Worm (Caenorhabditis elegans): Measurements from ENCODE around the gene M18.6.
A peak's percentile ranks its signal among the peaks of the same experiment; 100 is the strongest.

Gene M18.6

ce11 chrIV:12126740-12127472 lies 5.8 kb downstream of the M18.6 start:
- TF ChIP-seq lsy-2 (tag; optimal IDR thresholded peaks at IDR 0.05) (peak in 1 of 2 experiments; percentile 22), nhr-111 (GFP tag; optimal IDR thresholded peaks at IDR 0.05) (no peak), aha-1 (tag) (peak; percentile 1), nhr-77 (tag; optimal IDR thresholded peaks at IDR 0.05) (no peak), lin-29 (GFP tag; IDR thresholded peaks at IDR 0.05) (no peak), Y105C5A.15 (GFP tag; IDR thresholded peaks at IDR 0.05) (no peak)

ce11 chrIV:12127838-12128237 lies 6.7 kb downstream of the M18.6 start:
- 0 out of 2 replicates have a peak, but pooled peaks have one; percentile 12 for TF ChIP-seq hmg-1.1 (GFP tag; IDR thresholded peaks at IDR 0.05)
- no peak for TF ChIP-seq pha-4 (GFP tag; IDR thresholded peaks at IDR 0.05)
- peak; percentile 12 for TF ChIP-seq pha-4 (tag; optimal IDR thresholded peaks at IDR 0.05)
- peak in 1 of 2 experiments; percentile 30 for TF ChIP-seq lsy-2 (tag; optimal IDR thresholded peaks at IDR 0.05)
- TF ChIP-seq snpc-4 (tag; optimal IDR thresholded peaks at IDR 0.05): no peak
- peak; percentile 12 for TF ChIP-seq hlh-11 (tag; optimal IDR thresholded peaks at IDR 0.05)
- no peak for TF ChIP-seq dpl-1 (GFP tag; optimal IDR thresholded peaks at IDR 0.05)

ce11 chrIV:12128708-12129107 lies 7.6 kb downstream of the M18.6 start:
- TF ChIP-seq duxl-1 (tag; optimal IDR thresholded peaks at IDR 0.05; ENCODE audit: poor library complexity) (no peak), nhr-28 (tag; optimal IDR thresholded peaks at IDR 0.05) (peak; percentile 15), madf-5 (GFP tag; IDR thresholded peaks at IDR 0.05) (no peak), attf-4 (tag; optimal IDR thresholded peaks at IDR 0.05) (no peak), dmd-6 (GFP tag; IDR thresholded peaks at IDR 0.05) (peak; percentile 30; the same call in 1 of the 2 replicates), fos-1 (tag; optimal IDR thresholded peaks at IDR 0.05) (no peak), unc-62 (GFP tag; optimal IDR thresholded peaks at IDR 0.05 in 1 of 2) (no peak), unc-62 (tag; optimal IDR thresholded peaks at IDR 0.05) (no peak), nhr-41 (GFP tag; IDR thresholded peaks at IDR 0.05) (no peak), F44E2.7 (GFP tag; IDR thresholded peaks at IDR 0.05) (no peak), dmd-8 (GFP tag; IDR thresholded peaks at IDR 0.05) (no peak), daf-12 (tag; optimal IDR thresholded peaks at IDR 0.05) (no peak), zfp-2 (tag; optimal IDR thresholded peaks at IDR 0.05) (no peak), tag-97 (GFP tag; IDR thresholded peaks at IDR 0.05) (no peak), lsy-2 (tag; optimal IDR thresholded peaks at IDR 0.05) (peak in 1 of 2 experiments; percentile 12), pqm-1 (tag; optimal IDR thresholded peaks at IDR 0.05) (peak; percentile 86), daf-19 (GFP tag; conservative IDR thresholded peaks at IDR 0.05) (no peak), daf-16 (GFP tag; optimal IDR thresholded peaks at IDR 0.05) (no peak), daf-16 (tag; optimal IDR thresholded peaks at IDR 0.05) (peak; percentile 29), dve-1 (tag; optimal IDR thresholded peaks at IDR 0.05; ENCODE audit: insufficient read depth) (peak; percentile 27), egl-27 (tag; optimal IDR thresholded peaks at IDR 0.05) (no peak), F49E8.2 (tag; optimal IDR thresholded peaks at IDR 0.05; ENCODE audit: borderline replicate concordance) (no peak), hlh-11 (tag; optimal IDR thresholded peaks at IDR 0.05) (no peak), spr-1 (tag; optimal IDR thresholded peaks at IDR 0.05) (no peak), mes-2 (tag; optimal IDR thresholded peaks at IDR 0.05; ENCODE audit: poor library complexity, severe bottlenecking) (peak; percentile 38), lin-39 (tag; optimal IDR thresholded peaks at IDR 0.05) (no peak), F26F4.8 (GFP tag; conservative IDR thresholded peaks at IDR 0.05) (no peak), T26A8.4 (GFP tag; IDR thresholded peaks at IDR 0.05) (0 out of 2 replicates have a peak, but pooled peaks have one; percentile 14)
